Fruit fly (Drosophila melanogaster) whole organism, embryonic: ENCODE results near the gene CG18545.

Source experiments
- CG1024 ChIP-seq: fragments of 200-800 bp; sonication (Bioruptor generic); IDR thresholded peaks from 2 replicates; pipeline ENCODE4 v1.3.6; 2022; ENCODE audit warnings: missing biosample characterization, missing genetic modification characterization
- CG11695 ChIP-seq: fragments of 200-800 bp; sonication (Bioruptor generic); IDR thresholded peaks from 3 replicates; pipeline ENCODE4 v1.3.6; 2022; ENCODE audit warnings: missing biosample characterization, missing genetic modification characterization
- CG13296 ChIP-seq: fragments of 200-800 bp; sonication (Bioruptor generic); optimal IDR thresholded peaks from 3 replicates; lab custom pipeline; 2018; ENCODE audit warnings: missing biosample characterization, mild to moderate bottlenecking, missing genetic modification characterization
- CG13894 ChIP-seq: fragments of 200-800 bp; sonication (Bioruptor generic); optimal IDR thresholded peaks from 3 replicates; lab custom pipeline; 2018; ENCODE audit warnings: missing biosample characterization, mild to moderate bottlenecking, missing genetic modification characterization, moderate library complexity
- CG14014 ChIP-seq: fragments of 200-800 bp; sonication (Bioruptor generic); IDR thresholded peaks from 2 replicates; pipeline ENCODE4 v1.3.6; 2022; ENCODE audit warnings: missing biosample characterization, missing genetic modification characterization
- CG14050 ChIP-seq: fragments of 200-800 bp; sonication (Bioruptor generic); IDR thresholded peaks from 3 replicates; pipeline ENCODE4 v1.3.6; 2022; ENCODE audit warnings: missing biosample characterization, missing genetic modification characterization
- CG17359 ChIP-seq: fragments of 200-800 bp; sonication (Bioruptor generic); optimal IDR thresholded peaks from 3 replicates; lab custom pipeline; 2018; ENCODE audit warnings: missing biosample characterization, mild to moderate bottlenecking, missing genetic modification characterization, moderate library complexity
- CG17802 ChIP-seq: fragments of 200-800 bp; sonication (Bioruptor generic); optimal IDR thresholded peaks from 2 replicates; lab custom pipeline; 2018; ENCODE audit warnings: missing biosample characterization, mild to moderate bottlenecking, missing genetic modification characterization, moderate library complexity
- CG17829 ChIP-seq: fragments of 200-800 bp; optimal IDR thresholded peaks from 2 replicates; lab custom pipeline; 2019; ENCODE audit warnings: missing biosample characterization, mild to moderate bottlenecking, missing genetic modification characterization, moderate library complexity
- CG1832 ChIP-seq: fragments of 200-800 bp; sonication (Bioruptor generic); optimal IDR thresholded peaks from 2 replicates; lab custom pipeline; 2017; ENCODE audit warnings: missing biosample characterization, mild to moderate bottlenecking, missing genetic modification characterization, inconsistent platforms
- CG2202 ChIP-seq: fragments of 200-800 bp; sonication (Bioruptor generic); optimal IDR thresholded peaks from 2 replicates; lab custom pipeline; 2018; ENCODE audit warnings: missing biosample characterization, mild to moderate bottlenecking, missing genetic modification characterization
- CG2712 ChIP-seq: fragments of 200-800 bp; optimal IDR thresholded peaks from 3 replicates; lab custom pipeline; 2019; ENCODE audit warnings: missing biosample characterization, mild to moderate bottlenecking, missing genetic modification characterization, moderate library complexity
- CG33213 ChIP-seq: fragments of 200-800 bp; sonication (Bioruptor generic); optimal IDR thresholded peaks from 3 replicates; lab custom pipeline; 2016; ENCODE audit warnings: missing biosample characterization, missing genetic modification characterization
- CG3407 ChIP-seq: fragments of 200-800 bp; sonication (Bioruptor generic); optimal IDR thresholded peaks from 2 replicates; lab custom pipeline; 2018; ENCODE audit warnings: missing biosample characterization, mild to moderate bottlenecking, missing genetic modification characterization
- CG4730 ChIP-seq: fragments of 200-800 bp; sonication (Bioruptor generic); IDR thresholded peaks from 2 replicates; pipeline ENCODE4 v1.3.6; 2022; ENCODE audit warnings: missing biosample characterization, missing genetic modification characterization
- CG6272 ChIP-seq: fragments of 200-800 bp; sonication (Bioruptor generic); IDR thresholded peaks from 2 replicates; pipeline ENCODE4 v1.3.6; 2022; ENCODE audit warnings: missing biosample characterization, missing genetic modification characterization
- CG6765 ChIP-seq: fragments of 200-800 bp; sonication (Bioruptor generic); optimal IDR thresholded peaks from 3 replicates; lab custom pipeline; 2017; ENCODE audit warnings: missing biosample characterization, mild to moderate bottlenecking, missing genetic modification characterization
- CG7839 ChIP-seq: fragments of 200-800 bp; sonication (Bioruptor generic); optimal IDR thresholded peaks from 3 replicates; lab custom pipeline; 2018; ENCODE audit warnings: missing biosample characterization, mild to moderate bottlenecking, missing genetic modification characterization, moderate library complexity
- CG7987 ChIP-seq: fragments of 200-800 bp; sonication (Bioruptor generic); optimal IDR thresholded peaks from 2 replicates; lab custom pipeline; 2018; ENCODE audit warnings: missing biosample characterization, mild to moderate bottlenecking, missing genetic modification characterization, moderate library complexity
- CG8290 ChIP-seq, 3 experiments: fragments of 200-800 bp; sonication (Bioruptor generic); optimal IDR thresholded peaks; 2 replicates each; lab custom pipeline; 2016 to 2019; ENCODE audit warnings: missing biosample characterization in 3 of 3, missing genetic modification characterization in 3 of 3, mild to moderate bottlenecking in 2 of 3, moderate library complexity in 1 of 3
- CG9797 ChIP-seq: fragments of 200-800 bp; sonication (Bioruptor generic); optimal IDR thresholded peaks from 3 replicates; lab custom pipeline; 2018; ENCODE audit warnings: missing biosample characterization, mild to moderate bottlenecking, missing genetic modification characterization
- CkIIα-i1 ChIP-seq: fragments of 200-800 bp; sonication (Bioruptor generic); IDR thresholded peaks from 2 replicates; pipeline ENCODE4 v1.3.6; 2022; ENCODE audit warnings: missing biosample characterization, missing genetic modification characterization
- CrebB ChIP-seq: fragments of 200-800 bp; sonication (Bioruptor generic); optimal IDR thresholded peaks from 3 replicates; lab custom pipeline; 2018; ENCODE audit warnings: missing biosample characterization, mild to moderate bottlenecking, missing genetic modification characterization
- Dp ChIP-seq: fragments of 200-800 bp; sonication (Bioruptor generic); optimal IDR thresholded peaks from 2 replicates; lab custom pipeline; 2018; ENCODE audit warnings: missing biosample characterization, mild to moderate bottlenecking, missing genetic modification characterization, moderate library complexity
- ERR ChIP-seq: fragments of 200-800 bp; sonication (Bioruptor generic); optimal IDR thresholded peaks from 2 replicates; lab custom pipeline; 2016; ENCODE audit warnings: missing biosample characterization, missing genetic modification characterization
- HHEX ChIP-seq: fragments of 200-800 bp; sonication (Bioruptor generic); optimal IDR thresholded peaks from 3 replicates; lab custom pipeline; 2017; ENCODE audit warnings: missing biosample characterization, mild to moderate bottlenecking, missing genetic modification characterization, missing genetic modification reagents
- Lim3 ChIP-seq: fragments of 200-800 bp; sonication (Bioruptor generic); IDR thresholded peaks from 2 replicates; pipeline ENCODE4 v1.3.6; 2022; ENCODE audit warnings: missing biosample characterization, missing genetic modification characterization
- MBD-R2 ChIP-seq: fragments of 200-800 bp; sonication (Bioruptor generic); IDR thresholded peaks from 2 replicates; pipeline ENCODE4 v1.3.6; 2022; ENCODE audit warnings: missing biosample characterization, missing genetic modification characterization
- Med ChIP-seq: fragments of 200-800 bp; sonication (Bioruptor generic); peaks from one replicate; lab custom pipeline; 2016; ENCODE audit warnings: missing biosample characterization, missing genetic modification characterization, mild to moderate bottlenecking, inconsistent platforms, moderate library complexity
- Mes4 ChIP-seq: fragments of 200-800 bp; sonication (Bioruptor generic); optimal IDR thresholded peaks from 2 replicates; lab custom pipeline; 2016; ENCODE audit warnings: missing biosample characterization, missing genetic modification characterization
- Spps ChIP-seq: fragments of 200-800 bp; sonication (Bioruptor generic); optimal IDR thresholded peaks from 2 replicates; lab custom pipeline; 2018; ENCODE audit warnings: missing biosample characterization, mild to moderate bottlenecking, missing genetic modification characterization
- ase ChIP-seq: fragments of 200-800 bp; sonication (Bioruptor generic); IDR thresholded peaks from 3 replicates; pipeline ENCODE4 v1.3.6; 2022; ENCODE audit warnings: missing biosample characterization, missing genetic modification characterization
- ash1 ChIP-seq: fragments of 200-800 bp; sonication (Bioruptor generic); optimal IDR thresholded peaks from 2 replicates; lab custom pipeline; 2018; ENCODE audit warnings: missing biosample characterization, mild to moderate bottlenecking, missing genetic modification characterization
- dati ChIP-seq: fragments of 200-800 bp; sonication (Bioruptor generic); IDR thresholded peaks from 2 replicates; pipeline ENCODE4 v1.3.6; 2022; ENCODE audit warnings: missing biosample characterization, missing genetic modification characterization
- dimm ChIP-seq: fragments of 200-800 bp; sonication (Bioruptor generic); IDR thresholded peaks from 2 replicates; pipeline ENCODE4 v1.3.6; 2022; ENCODE audit warnings: missing biosample characterization, missing genetic modification characterization
- fd102C ChIP-seq: fragments of 200-800 bp; sonication (Bioruptor generic); optimal IDR thresholded peaks from 2 replicates; lab custom pipeline; 2018; ENCODE audit warnings: missing biosample characterization, mild to moderate bottlenecking, missing genetic modification characterization, moderate library complexity
- gce ChIP-seq: fragments of 200-800 bp; sonication (Bioruptor generic); IDR thresholded peaks from 3 replicates; pipeline ENCODE4 v1.3.6; 2022; ENCODE audit warnings: missing biosample characterization, missing genetic modification characterization
- gem ChIP-seq: fragments of 200-800 bp; sonication (Bioruptor generic); optimal IDR thresholded peaks from 2 replicates; lab custom pipeline; 2019; ENCODE audit warnings: missing biosample characterization, mild to moderate bottlenecking, missing genetic modification characterization, moderate library complexity
- gsb-n ChIP-seq: fragments of 200-800 bp; sonication (Bioruptor generic); optimal IDR thresholded peaks from 3 replicates; lab custom pipeline; 2018; ENCODE audit warnings: missing biosample characterization, mild to moderate bottlenecking, missing genetic modification characterization
- insv ChIP-seq, 2 experiments: fragments of 200-800 bp; sonication (Bioruptor generic); optimal IDR thresholded peaks; 3 replicates each; lab custom pipeline; 2016 to 2018; ENCODE audit warnings: missing biosample characterization in 2 of 2, missing genetic modification characterization in 2 of 2
- lov ChIP-seq, 2 experiments: fragments of 200-800 bp in 1 of 2; fragments of >200 bp in 1 of 2; sonication (Bioruptor generic) in 1 of 2; IDR thresholded peaks in 1 of 2; optimal IDR thresholded peaks in 1 of 2; 2 replicates in 1 of 2; 3 replicates in 1 of 2; pipeline versions ENCODE4 v1.3.6 to Lab custom; 2017 to 2022; ENCODE audit warnings: missing biosample characterization in 1 of 2, missing genetic modification characterization in 1 of 2
- mirr ChIP-seq: fragments of 200-800 bp; sonication (Bioruptor generic); optimal IDR thresholded peaks from 3 replicates; lab custom pipeline; 2018; ENCODE audit warnings: missing biosample characterization, mild to moderate bottlenecking, missing genetic modification characterization
- oc ChIP-seq: fragments of 200-800 bp; sonication (Bioruptor generic); optimal IDR thresholded peaks from 2 replicates; lab custom pipeline; 2018; ENCODE audit warnings: missing biosample characterization, mild to moderate bottlenecking, missing genetic modification characterization, moderate library complexity
- onecut ChIP-seq: fragments of 200-800 bp; sonication (Bioruptor generic); IDR thresholded peaks from 2 replicates; pipeline ENCODE4 v1.3.6; 2022; ENCODE audit warnings: missing biosample characterization, missing genetic modification characterization
- p53 ChIP-seq: fragments of 200-800 bp; sonication (Bioruptor generic); optimal IDR thresholded peaks from 2 replicates; lab custom pipeline; 2016; ENCODE audit warnings: missing biosample characterization, missing genetic modification characterization
- psq ChIP-seq: fragments of 200-800 bp; sonication (Bioruptor generic); optimal IDR thresholded peaks from 2 replicates; lab custom pipeline; 2017; ENCODE audit warnings: missing biosample characterization, missing genetic modification characterization
- shn ChIP-seq: fragments of 200-800 bp; sonication (Bioruptor generic); optimal IDR thresholded peaks from 3 replicates; lab custom pipeline; 2016; ENCODE audit warnings: missing biosample characterization, missing genetic modification characterization
- tna ChIP-seq: fragments of 200-800 bp; sonication (Bioruptor generic); IDR thresholded peaks from 2 replicates; pipeline ENCODE4 v1.3.6; 2022; ENCODE audit warnings: missing biosample characterization, missing genetic modification characterization; ENCODE audit not compliant: partially characterized antibody
- vnd ChIP-seq: fragments of 200-800 bp; sonication (Bioruptor generic); IDR thresholded peaks from 3 replicates; pipeline ENCODE4 v1.3.6; 2022; ENCODE audit warnings: missing biosample characterization, missing genetic modification characterization; ENCODE audit not compliant: partially characterized antibody
- z ChIP-seq: fragments of 200-800 bp; sonication (Bioruptor generic); IDR thresholded peaks from 3 replicates; pipeline ENCODE4 v1.3.6; 2022; ENCODE audit warnings: missing biosample characterization, missing genetic modification characterization
- zfh2 ChIP-seq: fragments of 200-800 bp; sonication (Bioruptor generic); optimal IDR thresholded peaks from 2 replicates; lab custom pipeline; 2016; ENCODE audit warnings: missing biosample characterization, missing genetic modification characterization

Gene CG18545

DNA sequence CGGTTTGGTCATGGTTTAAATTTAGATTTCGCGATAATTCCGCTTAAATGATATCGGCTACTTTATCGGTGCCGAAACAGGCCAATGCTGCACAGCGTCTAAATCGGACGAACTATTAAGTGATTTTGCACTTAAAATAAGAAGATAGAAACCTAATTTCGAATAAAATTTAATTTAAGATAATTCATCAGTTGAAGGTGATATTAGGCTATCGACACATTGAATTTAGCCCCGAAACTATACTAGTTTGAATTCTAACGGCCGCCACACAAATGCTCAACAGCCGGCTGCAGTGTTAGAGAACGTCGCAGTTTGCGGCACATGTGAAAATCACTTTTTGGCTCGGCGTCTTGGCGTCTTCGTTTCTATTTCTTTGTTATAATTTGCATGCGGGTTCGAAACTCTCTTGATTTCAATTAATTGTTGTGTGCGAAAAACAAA lies 7.9 kb upstream of the CG18545 start, which contains the start of gene sle (continued):
- TF ChIP-seq CG2202 (tag; lab: Kevin White, UChicago) (peak; percentile 19), zfh2 (GFP tag; lab: Kevin White, UChicago) (peak; percentile 57), CG13894 (no peak), CkIIα-i1 (no peak), z (GFP tag; lab: Robert Waterston, UW) (no peak), CG11695 (GFP tag; lab: Robert Waterston, UW) (no peak), Lim3 (GFP tag; lab: Robert Waterston, UW) (no peak), mirr (GFP tag; lab: Kevin White, UChicago) (no peak), p53 (GFP tag; lab: Kevin White, UChicago) (peak; percentile 43), dimm (GFP tag; lab: Robert Waterston, UW) (no peak), CG6272 (GFP tag; lab: Robert Waterston, UW) (no peak), CG17359 (tag; lab: Kevin White, UChicago) (no peak), CG6765 (GFP tag; lab: Kevin White, UChicago) (no peak), ash1 (no peak), CG33213 (GFP tag; lab: Kevin White, UChicago) (peak; percentile 42), CG9797 (GFP tag; lab: Kevin White, UChicago) (peak; percentile 54), vnd (GFP tag; lab: Robert Waterston, UW) (peak; percentile 38; the same call in 2 of the 3 replicates), onecut (GFP tag; lab: Robert Waterston, UW) (no peak), fd102C (GFP tag; lab: Kevin White, UChicago) (no peak), HHEX (peak; percentile 57), CG2712 (tag; lab: Kevin White, UChicago) (peak; percentile 61), shn (GFP tag; lab: Kevin White, UChicago) (peak; percentile 38), CG7839 (tag; lab: Kevin White, UChicago) (no peak), CG14050 (GFP tag; lab: Robert Waterston, UW) (no peak), CG8290 (GFP tag; optimal IDR thresholded peaks at IDR 0.05; lab: Kevin White, UChicago) (no peak), CG8290 (tag; optimal IDR thresholded peaks at IDR 0.05; lab: Kevin White, UChicago) (no peak), CG3407 (GFP tag; lab: Kevin White, UChicago) (no peak), CG17829 (tag; lab: Kevin White, UChicago) (peak; percentile 51), CG14014 (GFP tag; lab: Robert Waterston, UW) (no peak), CG17802 (peak; percentile 38), oc (no peak), insv (GFP tag; optimal IDR thresholded peaks at IDR 0.05; lab: Kevin White, UChicago) (peak in 1 of 2 experiments; percentile 27), CG1024 (no peak), Spps (tag; lab: Kevin White, UChicago) (no peak), Med (GFP tag; lab: Kevin White, UChicago) (peak; percentile 96), psq (GFP tag; lab: Kevin White, UChicago) (no peak), dati (GFP tag; lab: Robert Waterston, UW) (no peak), CG13296 (GFP tag; lab: Kevin White, UChicago) (peak; percentile 59), Dp (GFP tag; lab: Kevin White, UChicago) (peak; percentile 82), gem (no peak), CG7987 (GFP tag; lab: Kevin White, UChicago) (no peak), CG4730 (GFP tag; lab: Robert Waterston, UW) (no peak), CrebB (tag; lab: Kevin White, UChicago) (no peak), gce (GFP tag; lab: Robert Waterston, UW) (no peak), lov (optimal IDR thresholded peaks at IDR 0.05; lab: Kevin White, UChicago) (no peak), lov (GFP tag; IDR thresholded peaks at IDR 0.05; lab: Robert Waterston, UW) (no peak), CG1832 (no peak), Mes4 (peak; percentile 38), ase (GFP tag; lab: Robert Waterston, UW) (no peak), tna (GFP tag; lab: Robert Waterston, UW) (no peak), gsb-n (tag; lab: Kevin White, UChicago) (no peak), MBD-R2 (peak; percentile 67), ERR (GFP tag; lab: Kevin White, UChicago) (peak; percentile 49)
